Fruit fly (Drosophila melanogaster): ENCODE measurements around the gene SclB.

The SclB gene

dm6 chr2L:16868897-16869324 lies 31.1 kb downstream of the SclB start:
- peak; percentile 54 for TF ChIP-seq Gug (GFP tag; IDR thresholded peaks at IDR 0.05)
- TF ChIP-seq CG32006 (GFP tag; optimal IDR thresholded peaks at IDR 0.05), result peak; percentile 58
- peak in 1 of 2 experiments; percentile 64 for TF ChIP-seq salr (GFP tag; optimal IDR thresholded peaks at IDR 0.05)
- peak; percentile 10 for TF ChIP-seq Lpt (GFP tag; optimal IDR thresholded peaks at IDR 0.05)
- peak; percentile 74 for TF ChIP-seq CG8119 (GFP tag; IDR thresholded peaks at IDR 0.05)
- TF ChIP-seq pdm3 (GFP tag; optimal IDR thresholded peaks at IDR 0.05), result no peak
- TF ChIP-seq CG6854 (GFP tag; optimal IDR thresholded peaks at IDR 0.05), result no peak
- peak; percentile 70 for TF ChIP-seq CG15336 (GFP tag; IDR thresholded peaks at IDR 0.05)
- TF ChIP-seq ss (GFP tag; optimal IDR thresholded peaks at IDR 0.05), result no peak
- peak; percentile 43 for TF ChIP-seq eg (GFP tag; IDR thresholded peaks at IDR 0.05)
- TF ChIP-seq Eip78C (GFP tag), result peak; percentile 85
- peak; percentile 45 for TF ChIP-seq achi (GFP tag; optimal IDR thresholded peaks at IDR 0.05)
- peak; percentile 2 for TF ChIP-seq acj6 (GFP tag; optimal IDR thresholded peaks at IDR 0.05)
- TF ChIP-seq CG34406 (GFP tag; optimal IDR thresholded peaks at IDR 0.05), result peak; percentile 16
- peak; percentile 34 for TF ChIP-seq OdsH (GFP tag; optimal IDR thresholded peaks at IDR 0.05)
- TF ChIP-seq net (GFP tag; optimal IDR thresholded peaks at IDR 0.05), result peak; percentile 42
- TF ChIP-seq CG6276 (GFP tag; optimal IDR thresholded peaks at IDR 0.05), result peak; percentile 28
- peak; percentile 19 for TF ChIP-seq Eip75B (GFP tag; optimal IDR thresholded peaks at IDR 0.05)
- TF ChIP-seq CG4318 (GFP tag; optimal IDR thresholded peaks at IDR 0.05), result peak; percentile 35
- TF ChIP-seq Hr4 (GFP tag; optimal IDR thresholded peaks at IDR 0.05), result peak; percentile 46
- no peak for TF ChIP-seq Sox102F (GFP tag; optimal IDR thresholded peaks at IDR 0.05)
- TF ChIP-seq Ets21C (GFP tag; optimal IDR thresholded peaks at IDR 0.05), result no peak
- peak; percentile 51 for TF ChIP-seq CG10631 (GFP tag; optimal IDR thresholded peaks at IDR 0.05)

dm6 chr2L:16874924-16875323 lies 37.2 kb downstream of the SclB start:
- TF ChIP-seq Ets21C (GFP tag; optimal IDR thresholded peaks at IDR 0.05), result no peak
- no peak for TF ChIP-seq pdm3 (GFP tag; optimal IDR thresholded peaks at IDR 0.05)
- no peak for TF ChIP-seq Ets96B (tag; optimal IDR thresholded peaks at IDR 0.05)
- TF ChIP-seq CG6276 (GFP tag; optimal IDR thresholded peaks at IDR 0.05), result peak; percentile 42
- no peak for TF ChIP-seq Sox15 (GFP tag; optimal IDR thresholded peaks at IDR 0.05)
- TF ChIP-seq Smox (GFP tag; optimal IDR thresholded peaks at IDR 0.05), result no peak
- no peak for TF ChIP-seq Eip93F (GFP tag; optimal IDR thresholded peaks at IDR 0.05)
- no peak for TF ChIP-seq net (GFP tag; optimal IDR thresholded peaks at IDR 0.05)
- TF ChIP-seq dsx (GFP tag; optimal IDR thresholded peaks at IDR 0.05; ENCODE audit: poor library complexity, severe bottlenecking), result no peak
- peak; percentile 14 for TF ChIP-seq Lpt (GFP tag; optimal IDR thresholded peaks at IDR 0.05)
- TF ChIP-seq eg (GFP tag; IDR thresholded peaks at IDR 0.05), result peak; percentile 49; the same call in 1 of the 3 replicates

DNA sequence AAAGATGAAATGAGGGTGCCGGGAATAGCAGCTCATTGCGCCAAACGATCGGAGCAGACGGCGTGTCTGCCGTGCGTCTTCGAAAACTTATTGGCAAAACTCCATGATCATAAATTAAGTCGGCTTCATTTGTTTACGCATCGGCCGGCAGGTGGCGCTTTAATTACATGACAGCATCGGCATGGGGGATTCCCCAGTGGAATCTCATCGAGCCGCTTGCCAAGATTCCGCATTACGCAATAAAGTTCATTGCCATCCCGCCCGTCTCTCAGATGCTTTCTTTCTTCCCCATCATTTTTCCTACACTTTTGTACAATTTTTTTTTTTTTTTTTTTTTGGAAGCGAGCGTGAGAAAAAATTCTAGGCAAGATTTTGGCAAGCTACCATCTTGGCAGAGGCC lies 38.8 kb downstream of the SclB start:
- TF ChIP-seq Sox14 (GFP tag; optimal IDR thresholded peaks at IDR 0.05), result no peak
- TF ChIP-seq Eip75B (GFP tag; optimal IDR thresholded peaks at IDR 0.05), result no peak
- TF ChIP-seq CG6792 (GFP tag; optimal IDR thresholded peaks at IDR 0.05), result no peak
- TF ChIP-seq CG11762 (GFP tag; optimal IDR thresholded peaks at IDR 0.05; ENCODE audit: insufficient read depth), result no peak
- TF ChIP-seq salr (GFP tag; optimal IDR thresholded peaks at IDR 0.05), result peak in 1 of 2 experiments; percentile 6
- TF ChIP-seq CG11902 (GFP tag; optimal IDR thresholded peaks at IDR 0.05), result no peak
- TF ChIP-seq OdsH (GFP tag; optimal IDR thresholded peaks at IDR 0.05), result no peak
- TF ChIP-seq vri (GFP tag; optimal IDR thresholded peaks at IDR 0.05), result peak; percentile 5
- no peak for TF ChIP-seq CG7368 (GFP tag; optimal IDR thresholded peaks at IDR 0.05)

- TF ChIP-seq eg (GFP tag; IDR thresholded peaks at IDR 0.05) (no peak), fkh (GFP tag; optimal IDR thresholded peaks at IDR 0.05) (no peak), dac (GFP tag; optimal IDR thresholded peaks at IDR 0.05) (no peak), Eip75B (GFP tag; optimal IDR thresholded peaks at IDR 0.05) (no peak), CG10669 (GFP tag; optimal IDR thresholded peaks at IDR 0.05) (no peak), CG8632 (GFP tag; optimal IDR thresholded peaks at IDR 0.05) (no peak), vri (GFP tag; optimal IDR thresholded peaks at IDR 0.05) (no peak), Ets96B (tag; optimal IDR thresholded peaks at IDR 0.05) (no peak), OdsH (GFP tag; optimal IDR thresholded peaks at IDR 0.05) (no peak), Eip93F (GFP tag; optimal IDR thresholded peaks at IDR 0.05) (no peak), CG31627 (GFP tag; optimal IDR thresholded peaks at IDR 0.05) (no peak), pdm3 (GFP tag; optimal IDR thresholded peaks at IDR 0.05) (no peak), Sox102F (GFP tag; optimal IDR thresholded peaks at IDR 0.05) (no peak), CG15336 (GFP tag; IDR thresholded peaks at IDR 0.05) (no peak), CG8319 (GFP tag; optimal IDR thresholded peaks at IDR 0.05) (no peak), CG6163 (GFP tag; IDR thresholded peaks at IDR 0.05) (no peak), net (GFP tag; optimal IDR thresholded peaks at IDR 0.05) (no peak), Lpt (GFP tag; optimal IDR thresholded peaks at IDR 0.05) (no peak)
These were observed 39.9 kb downstream of the SclB start for dm6 chr2L:16877678-16878077.
